Worm (Caenorhabditis elegans) whole organism, young adult: ENCODE data around the gene C28D4.8.

Experiments used
- bed-2 ChIP-seq: fragments of 200-800 bp; sonication (Bioruptor generic); IDR thresholded peaks from 2 replicates; pipeline ENCODE4 v1.3.6; 2022; ENCODE audit warnings: missing genetic modification reagents, missing genetic modification characterization, missing compliant biosample characterization
- ceh-100 ChIP-seq: fragments of 200-800 bp; sonication (Bioruptor generic); IDR thresholded peaks from 2 replicates; pipeline ENCODE4 v1.3.6; 2022; ENCODE audit warnings: missing genetic modification reagents, missing genetic modification characterization, missing compliant biosample characterization
- ets-4 ChIP-seq: fragments of 200-800 bp; sonication (Bioruptor generic); optimal IDR thresholded peaks from 2 replicates; lab custom pipeline; 2018; ENCODE audit warnings: mild to moderate bottlenecking, missing genetic modification characterization, missing compliant biosample characterization
- gei-17 ChIP-seq: fragments of 200-800 bp; sonication (Bioruptor generic); optimal IDR thresholded peaks from 2 replicates; lab custom pipeline; 2018; ENCODE audit warnings: mild to moderate bottlenecking, missing genetic modification characterization, missing compliant biosample characterization
- him-1 ChIP-seq: sonication (generic microtip); optimal IDR thresholded peaks from 2 replicates; lab custom pipeline; 2016; ENCODE audit warnings: missing genotype, missing genetic modification reagents, missing genetic modification characterization, missing compliant biosample characterization
- mel-28 ChIP-seq: sonication (generic microtip); optimal IDR thresholded peaks from 2 replicates; lab custom pipeline; 2016; ENCODE audit warnings: borderline replicate concordance, mild to moderate bottlenecking, missing genetic modification characterization, missing compliant biosample characterization
- tlf-1 ChIP-seq: fragments of 200-800 bp; sonication (Bioruptor generic); optimal IDR thresholded peaks from 2 replicates; lab custom pipeline; 2018; ENCODE audit warnings: mild to moderate bottlenecking, missing genetic modification characterization, missing compliant biosample characterization
- ztf-25 ChIP-seq: fragments of 200-800 bp; sonication (Bioruptor generic); IDR thresholded peaks from 2 replicates; pipeline ENCODE4 v1.3.6; 2022; ENCODE audit warnings: missing genetic modification reagents, missing genetic modification characterization, missing compliant biosample characterization

- no peak for TF ChIP-seq ztf-25 (GFP tag; lab: Robert Waterston, UW)
- TF ChIP-seq mel-28: no peak
- no peak for TF ChIP-seq him-1 (tag; lab: Kevin White, UChicago)
- no peak for TF ChIP-seq tlf-1 (GFP tag; lab: Kevin White, UChicago)
- TF ChIP-seq ets-4 (GFP tag; lab: Kevin White, UChicago): no peak
- no peak for TF ChIP-seq gei-17 (GFP tag; lab: Kevin White, UChicago)
- no peak for TF ChIP-seq ceh-100 (GFP tag; lab: Robert Waterston, UW)
- TF ChIP-seq bed-2 (GFP tag; lab: Robert Waterston, UW): no peak
Observed at ce11 chrIV:9797304-9798003, 49.2 kb upstream of the C28D4.8 start, which contains the start of gene T13F2.2.
